2 worm cellular contexts compared by ENCODE assay signal in genomic region chrIII:5024393-5024964, ce11.
TF ChIP-seq lines count a peak whose summit lies in the region.

Gene pcf-11 (plus strand): TSS chrIII:5024914.

TF ChIP-seq in whole organism, L1 larva, 84 proteins besides CTCF, POLR2A, EP300 and RAD21 (continued from another document):
- TF ChIP-seq nhr-237 (tag; optimal IDR thresholded peaks at IDR 0.05; lab: Kevin White, UChicago) (no peak), C16A3.4 (tag; optimal IDR thresholded peaks at IDR 0.05; lab: Kevin White, UChicago) (peak; percentile 34), nhr-20 (tag; optimal IDR thresholded peaks at IDR 0.05; lab: Kevin White, UChicago) (peak; percentile 38), ama-1 (optimal IDR thresholded peaks at IDR 0.05; lab: Kevin White, UChicago) (peak; percentile 53), isw-1 (GFP tag; IDR thresholded peaks at IDR 0.05; lab: Robert Waterston, UW) (peak; percentile 56), hlh-4 (tag; optimal IDR thresholded peaks at IDR 0.05; lab: Kevin White, UChicago) (no peak), tlp-1 (tag; optimal IDR thresholded peaks at IDR 0.05; lab: Kevin White, UChicago) (no peak), unc-86 (tag; optimal IDR thresholded peaks at IDR 0.05; lab: Kevin White, UChicago) (peak; percentile 53), irx-1 (tag; optimal IDR thresholded peaks at IDR 0.05; lab: Kevin White, UChicago) (peak; percentile 9), C34B4.2 (tag; optimal IDR thresholded peaks at IDR 0.05; lab: Kevin White, UChicago) (no peak), hpl-2 (GFP tag; optimal IDR thresholded peaks at IDR 0.05; lab: Kevin White, UChicago) (no peak), hlh-17 (GFP tag; optimal IDR thresholded peaks at IDR 0.05; lab: Kevin White, UChicago; ENCODE audit: borderline replicate concordance) (no peak), unc-30 (tag; optimal IDR thresholded peaks at IDR 0.05; lab: Kevin White, UChicago) (no peak), nhr-84 (tag; optimal IDR thresholded peaks at IDR 0.05; lab: Kevin White, UChicago) (no peak), ceh-82 (tag; optimal IDR thresholded peaks at IDR 0.05; lab: Kevin White, UChicago) (peak; percentile 24 to 84 (median 40)), unc-130 (tag; optimal IDR thresholded peaks at IDR 0.05; lab: Kevin White, UChicago) (no peak), pax-3 (tag; optimal IDR thresholded peaks at IDR 0.05; lab: Kevin White, UChicago) (no peak), F16B12.6 (tag; optimal IDR thresholded peaks at IDR 0.05; lab: Kevin White, UChicago) (peak; percentile 35), ztf-4 (tag; optimal IDR thresholded peaks at IDR 0.05; lab: Kevin White, UChicago) (no peak), snu-23 (GFP tag; optimal IDR thresholded peaks at IDR 0.05; lab: Kevin White, UChicago) (peak; percentile 78), rnt-1 (tag; optimal IDR thresholded peaks at IDR 0.05; lab: Kevin White, UChicago) (peak; percentile 63), xbp-1 (tag; optimal IDR thresholded peaks at IDR 0.05; lab: Kevin White, UChicago) (peak; percentile 53), C04F5.9 (tag; optimal IDR thresholded peaks at IDR 0.05; lab: Kevin White, UChicago) (no peak), sup-37 (GFP tag; optimal IDR thresholded peaks at IDR 0.05; lab: Kevin White, UChicago) (no peak), fkh-8 (tag; optimal IDR thresholded peaks at IDR 0.05; lab: Kevin White, UChicago) (peak; percentile 40), lin-35 (GFP tag; optimal IDR thresholded peaks at IDR 0.05; lab: Kevin White, UChicago) (peak; percentile 69 to 75), lin-39 (tag; optimal IDR thresholded peaks at IDR 0.05; lab: Kevin White, UChicago) (no peak), ceh-8 (GFP tag; optimal IDR thresholded peaks at IDR 0.05; lab: Kevin White, UChicago) (no peak), swsn-7 (tag; optimal IDR thresholded peaks at IDR 0.05; lab: Kevin White, UChicago) (peak; percentile 51), mep-1 (tag; optimal IDR thresholded peaks at IDR 0.05; lab: Kevin White, UChicago) (peak; percentile 33), nhr-90 (tag; optimal IDR thresholded peaks at IDR 0.05; lab: Kevin White, UChicago; ENCODE audit: poor library complexity) (peak; percentile 36), Y116A8C.19 (tag; optimal IDR thresholded peaks at IDR 0.05; lab: Kevin White, UChicago; ENCODE audit: borderline replicate concordance) (no peak), nhr-28 (tag; optimal IDR thresholded peaks at IDR 0.05; lab: Kevin White, UChicago) (no peak), aha-1 (tag; optimal IDR thresholded peaks at IDR 0.05; lab: Kevin White, UChicago) (no peak), nhr-71 (tag; optimal IDR thresholded peaks at IDR 0.05; lab: Kevin White, UChicago) (peak; percentile 69), dsc-1 (tag; optimal IDR thresholded peaks at IDR 0.05; lab: Kevin White, UChicago) (peak; percentile 25), mdl-1 (tag; optimal IDR thresholded peaks at IDR 0.05; lab: Kevin White, UChicago) (peak in 1 of 2 experiments; percentile 80), dpl-1 (GFP tag; optimal IDR thresholded peaks at IDR 0.05; lab: Kevin White, UChicago) (peak; percentile 51 to 63 (median 55)), skn-1 (tag; optimal IDR thresholded peaks at IDR 0.05; lab: Kevin White, UChicago) (peak; percentile 58), efl-3 (GFP tag; optimal IDR thresholded peaks at IDR 0.05; lab: Kevin White, UChicago) (no peak), aly-2 (tag; optimal IDR thresholded peaks at IDR 0.05; lab: Kevin White, UChicago) (no peak), ceh-63 (GFP tag; optimal IDR thresholded peaks at IDR 0.05; lab: Kevin White, UChicago) (no peak), jun-1 (tag; optimal IDR thresholded peaks at IDR 0.05; lab: Kevin White, UChicago) (peak; percentile 10), egl-13 (tag; optimal IDR thresholded peaks at IDR 0.05; lab: Kevin White, UChicago) (no peak), nhr-19 (GFP tag; conservative IDR thresholded peaks at IDR 0.05; lab: Robert Waterston, UW) (peak; percentile 41; the same call in 1 of the 2 replicates), vab-15 (tag; optimal IDR thresholded peaks at IDR 0.05; lab: Kevin White, UChicago) (no peak), pag-3 (tag; optimal IDR thresholded peaks at IDR 0.05; lab: Kevin White, UChicago; ENCODE audit: borderline replicate concordance, insufficient read depth) (no peak), nhr-85 (tag; lab: Kevin White, UChicago) (no peak), ces-1 (GFP tag; optimal IDR thresholded peaks at IDR 0.05; lab: Kevin White, UChicago) (no peak), pqm-1 (tag; optimal IDR thresholded peaks at IDR 0.05; lab: Kevin White, UChicago) (no peak), fkh-10 (GFP tag; optimal IDR thresholded peaks at IDR 0.05; lab: Kevin White, UChicago) (no peak), ceh-88 (GFP tag; IDR thresholded peaks at IDR 0.05; lab: Robert Waterston, UW) (no peak), nhr-47 (tag; optimal IDR thresholded peaks at IDR 0.05; lab: Kevin White, UChicago) (peak; percentile 47), zag-1 (tag; optimal IDR thresholded peaks at IDR 0.05; lab: Kevin White, UChicago) (no peak), sptf-1 (tag; optimal IDR thresholded peaks at IDR 0.05; lab: Kevin White, UChicago) (no peak), mab-9 (GFP tag; IDR thresholded peaks at IDR 0.05; lab: Robert Waterston, UW) (no peak), lsy-2 (tag; optimal IDR thresholded peaks at IDR 0.05; lab: Kevin White, UChicago) (peak; percentile 43 to 78), lin-14 (GFP tag; optimal IDR thresholded peaks at IDR 0.05; lab: Kevin White, UChicago) (peak; percentile 74), zip-4 (GFP tag; optimal IDR thresholded peaks at IDR 0.05; lab: Kevin White, UChicago) (no peak), grh-1 (GFP tag; IDR thresholded peaks at IDR 0.05; lab: Robert Waterston, UW) (no peak), nhr-77 (tag; optimal IDR thresholded peaks at IDR 0.05; lab: Kevin White, UChicago) (peak; percentile 60), nhr-12 (tag; optimal IDR thresholded peaks at IDR 0.05; lab: Kevin White, UChicago) (no peak), unc-98 (GFP tag; IDR thresholded peaks at IDR 0.05; lab: Robert Waterston, UW) (no peak), unc-62 (GFP tag; optimal IDR thresholded peaks at IDR 0.05; lab: Kevin White, UChicago) (no peak), alr-1 (tag; optimal IDR thresholded peaks at IDR 0.05; lab: Kevin White, UChicago; ENCODE audit: borderline replicate concordance) (no peak), sox-4 (tag; optimal IDR thresholded peaks at IDR 0.05; lab: Kevin White, UChicago) (no peak), nhr-11 (tag; optimal IDR thresholded peaks at IDR 0.05; lab: Kevin White, UChicago) (no peak)

TF ChIP-seq in whole organism, L3 larva, 47 proteins besides CTCF, POLR2A, EP300 and RAD21 (continued from another document):
- TF ChIP-seq egl-27 (tag; optimal IDR thresholded peaks at IDR 0.05; lab: Kevin White, UChicago) = no peak
- no peak for TF ChIP-seq eor-1 (tag; optimal IDR thresholded peaks at IDR 0.05; lab: Kevin White, UChicago)
- TF ChIP-seq zag-1 (tag; optimal IDR thresholded peaks at IDR 0.05; lab: Kevin White, UChicago) = no peak
- no peak for TF ChIP-seq unc-62 (GFP tag; optimal IDR thresholded peaks at IDR 0.05; lab: Kevin White, UChicago)
- TF ChIP-seq lin-39 (tag; optimal IDR thresholded peaks at IDR 0.05; lab: Kevin White, UChicago) = peak; percentile 86
- no peak for TF ChIP-seq nhr-12 (tag; optimal IDR thresholded peaks at IDR 0.05; lab: Kevin White, UChicago)
- TF ChIP-seq snpc-4 (tag; optimal IDR thresholded peaks at IDR 0.05; lab: Kevin White, UChicago) = no peak
- TF ChIP-seq daf-12 (tag; optimal IDR thresholded peaks at IDR 0.05; lab: Kevin White, UChicago) = no peak
- no peak for TF ChIP-seq elt-1 (tag; optimal IDR thresholded peaks at IDR 0.05; lab: Kevin White, UChicago)
- peak; percentile 28 for TF ChIP-seq nhr-25 (tag; optimal IDR thresholded peaks at IDR 0.05; lab: Kevin White, UChicago)
- no peak for TF ChIP-seq unc-39 (tag; optimal IDR thresholded peaks at IDR 0.05; lab: Kevin White, UChicago)
- peak; percentile 80 for TF ChIP-seq lin-15B (tag; optimal IDR thresholded peaks at IDR 0.05; lab: Kevin White, UChicago)
- TF ChIP-seq skn-1 (tag; optimal IDR thresholded peaks at IDR 0.05; lab: Kevin White, UChicago) = peak; percentile 3
- TF ChIP-seq elt-2 (tag; optimal IDR thresholded peaks at IDR 0.05; lab: Kevin White, UChicago) = peak; percentile 41
- peak; percentile 6 for TF ChIP-seq pqm-1 (tag; optimal IDR thresholded peaks at IDR 0.05; lab: Kevin White, UChicago)
- no peak for TF ChIP-seq lsy-12 (tag; optimal IDR thresholded peaks at IDR 0.05; lab: Kevin White, UChicago)
- no peak for TF ChIP-seq elt-3 (tag; optimal IDR thresholded peaks at IDR 0.05; lab: Kevin White, UChicago)
- TF ChIP-seq nhr-11 (tag; optimal IDR thresholded peaks at IDR 0.05; lab: Kevin White, UChicago) = no peak
- peak; percentile 20 for TF ChIP-seq mdl-1 (tag; optimal IDR thresholded peaks at IDR 0.05; lab: Kevin White, UChicago)
- no peak for TF ChIP-seq ztf-11 (tag; optimal IDR thresholded peaks at IDR 0.05; lab: Kevin White, UChicago)
- no peak for TF ChIP-seq ceh-82 (tag; optimal IDR thresholded peaks at IDR 0.05; lab: Kevin White, UChicago)
- TF ChIP-seq jun-1 (tag; optimal IDR thresholded peaks at IDR 0.05; lab: Kevin White, UChicago) = no peak
- TF ChIP-seq mml-1 (tag; optimal IDR thresholded peaks at IDR 0.05; lab: Kevin White, UChicago) = no peak
- no peak for TF ChIP-seq nhr-237 (tag; optimal IDR thresholded peaks at IDR 0.05; lab: Kevin White, UChicago)
- TF ChIP-seq nhr-28 (tag; optimal IDR thresholded peaks at IDR 0.05; lab: Kevin White, UChicago) = no peak
- TF ChIP-seq fos-1 (tag; optimal IDR thresholded peaks at IDR 0.05; lab: Kevin White, UChicago) = no peak
- TF ChIP-seq ceh-28 (tag; optimal IDR thresholded peaks at IDR 0.05; lab: Kevin White, UChicago) = peak; percentile 81
- peak; percentile 77 for TF ChIP-seq pha-4 (tag; optimal IDR thresholded peaks at IDR 0.05; lab: Kevin White, UChicago)
